Worm (Caenorhabditis elegans): Measurements from ENCODE around the gene scl-23.

Gene scl-23

ce11 chrIV:130150-130549, 40.3 kb upstream of the scl-23 start:
- TF ChIP-seq cebp-1 (GFP tag; IDR thresholded peaks at IDR 0.05) = 0 out of 2 replicates have a peak, but pooled peaks have one; percentile 16
- no peak for TF ChIP-seq cebp-1 (tag; optimal IDR thresholded peaks at IDR 0.05)
- no peak for TF ChIP-seq C17E4.6 (GFP tag; IDR thresholded peaks at IDR 0.05)

ce11 chrIV:128525-128924, 38.6 kb upstream of the scl-23 start:
- no peak for TF ChIP-seq lin-35 (GFP tag; optimal IDR thresholded peaks at IDR 0.05)
- TF ChIP-seq lin-26 (GFP tag; IDR thresholded peaks at IDR 0.05) = 0 out of 2 replicates have a peak, but pooled peaks have one; percentile 12
- no peak for TF ChIP-seq ceh-58 (GFP tag; IDR thresholded peaks at IDR 0.05)
- TF ChIP-seq pha-4 (tag; optimal IDR thresholded peaks at IDR 0.05) = no peak
- peak; percentile 41 for TF ChIP-seq lsl-1 (GFP tag; optimal IDR thresholded peaks at IDR 0.05)
- TF ChIP-seq madf-3 (GFP tag; IDR thresholded peaks at IDR 0.05) = no peak
- TF ChIP-seq F49E8.2 (tag; optimal IDR thresholded peaks at IDR 0.05; ENCODE audit: insufficient read depth) = no peak
- TF ChIP-seq aptf-3 (GFP tag; IDR thresholded peaks at IDR 0.05) = no peak
- no peak for TF ChIP-seq Y53G8AR.9 (GFP tag; conservative IDR thresholded peaks at IDR 0.05)
- peak; percentile 30 to 66 for TF ChIP-seq let-607 (tag; optimal IDR thresholded peaks at IDR 0.05)
- no peak for TF ChIP-seq F10E7.11 (tag; optimal IDR thresholded peaks at IDR 0.05)
- peak; percentile 28 for TF ChIP-seq efl-1 (GFP tag; optimal IDR thresholded peaks at IDR 0.05)
- TF ChIP-seq ceh-100 (GFP tag; IDR thresholded peaks at IDR 0.05) = no peak
- TF ChIP-seq lin-54 (GFP tag; optimal IDR thresholded peaks at IDR 0.05) = no peak
- TF ChIP-seq Y95B8A.8 (GFP tag; IDR thresholded peaks at IDR 0.05) = no peak
- TF ChIP-seq ccch-3 (GFP tag; optimal IDR thresholded peaks at IDR 0.05) = no peak
- TF ChIP-seq D2030.7 (GFP tag; IDR thresholded peaks at IDR 0.05) = peak; percentile 32; the same call in 1 of the 2 replicates
- TF ChIP-seq snpc-3.4 (tag; optimal IDR thresholded peaks at IDR 0.05) = no peak
- TF ChIP-seq chd-7 (tag; optimal IDR thresholded peaks at IDR 0.05) = no peak
- TF ChIP-seq F55B11.4 (tag; optimal IDR thresholded peaks at IDR 0.05; ENCODE audit: borderline replicate concordance, insufficient read depth) = no peak
- no peak for TF ChIP-seq attf-3 (GFP tag; conservative IDR thresholded peaks at IDR 0.05)
- no peak for TF ChIP-seq gei-17 (GFP tag; optimal IDR thresholded peaks at IDR 0.05)
- no peak for TF ChIP-seq Y79H2A.3 (GFP tag; conservative IDR thresholded peaks at IDR 0.05)
- TF ChIP-seq C06A6.2 (GFP tag; conservative IDR thresholded peaks at IDR 0.05) = no peak
- TF ChIP-seq ceh-27 (GFP tag; optimal IDR thresholded peaks at IDR 0.05) = no peak
- TF ChIP-seq ztf-25 (GFP tag; IDR thresholded peaks at IDR 0.05) = no peak
- TF ChIP-seq nfyb-1 (GFP tag; IDR thresholded peaks at IDR 0.05) = no peak
- no peak for TF ChIP-seq pbrm-1 (GFP tag; IDR thresholded peaks at IDR 0.05)
- TF ChIP-seq ztf-6 (GFP tag; IDR thresholded peaks at IDR 0.05) = no peak
- TF ChIP-seq B0336.3 (GFP tag; IDR thresholded peaks at IDR 0.05) = 0 out of 2 replicates have a peak, but pooled peaks have one; percentile 18
- TF ChIP-seq hmg-1.2 (GFP tag; IDR thresholded peaks at IDR 0.05) = peak; percentile 32; the same call in 1 of the 2 replicates
- no peak for TF ChIP-seq unc-130 (GFP tag; optimal IDR thresholded peaks at IDR 0.05)
- no peak for TF ChIP-seq athp-1 (tag; optimal IDR thresholded peaks at IDR 0.05)
- no peak for TF ChIP-seq madf-10 (tag; optimal IDR thresholded peaks at IDR 0.05)
- TF ChIP-seq ZK185.1 (tag; optimal IDR thresholded peaks at IDR 0.05; ENCODE audit: poor library complexity, severe bottlenecking) = no peak
- TF ChIP-seq hrde-1 (tag; optimal IDR thresholded peaks at IDR 0.05; ENCODE audit: borderline replicate concordance) = no peak
- no peak for TF ChIP-seq nhr-27 (tag; optimal IDR thresholded peaks at IDR 0.05)
- no peak for TF ChIP-seq dpl-1 (GFP tag; optimal IDR thresholded peaks at IDR 0.05)
- peak; percentile 46 for TF ChIP-seq dox-1 (GFP tag; IDR thresholded peaks at IDR 0.05)
- no peak for TF ChIP-seq zim-3 (tag; optimal IDR thresholded peaks at IDR 0.05)
- no peak for TF ChIP-seq ztf-18 (tag; optimal IDR thresholded peaks at IDR 0.05)
- TF ChIP-seq F39B2.1 (GFP tag; IDR thresholded peaks at IDR 0.05) = no peak
- no peak for TF ChIP-seq snpc-4 (GFP tag; optimal IDR thresholded peaks at IDR 0.05)
- TF ChIP-seq snpc-4 (tag; optimal IDR thresholded peaks at IDR 0.05) = no peak
